Worm (Caenorhabditis elegans) whole organism, L4 larva: Measurements from ENCODE around the gene znf-782.

Source experiments
- F10B5.3 ChIP-seq: sonication (generic microtip); optimal IDR thresholded peaks from 2 replicates; lab custom pipeline; 2016; ENCODE audit warnings: mild to moderate bottlenecking, missing genetic modification characterization, missing compliant biosample characterization
- F26F4.8 ChIP-seq: fragments of 200-800 bp; sonication (Bioruptor generic); conservative IDR thresholded peaks from 2 replicates; pipeline ENCODE4 v1.3.6; 2022; ENCODE audit warnings: missing genetic modification characterization, missing compliant biosample characterization
- F49E8.2 ChIP-seq: sonication (generic microtip); optimal IDR thresholded peaks from 2 replicates; lab custom pipeline; 2016; ENCODE audit warnings: missing compliant biosample characterization, mild to moderate bottlenecking, missing genetic modification characterization, borderline replicate concordance
- R02D3.7 ChIP-seq: fragments of 150-350 bp; sonication (generic microtip); optimal IDR thresholded peaks from 3 replicates; lab custom pipeline; 2014; ENCODE audit warnings: missing biosample characterization, missing genetic modification characterization
- Y48G9A.11 ChIP-seq: fragments of 200-800 bp; sonication (Bioruptor generic); IDR thresholded peaks from 2 replicates; pipeline ENCODE4 v1.3.6; 2022; ENCODE audit warnings: missing genetic modification reagents, missing genetic modification characterization, missing compliant biosample characterization
- Y5F2A.4 ChIP-seq: fragments of 200-800 bp; sonication (Bioruptor generic); optimal IDR thresholded peaks from 2 replicates; lab custom pipeline; 2018; ENCODE audit warnings: mild to moderate bottlenecking, missing genetic modification characterization, missing compliant biosample characterization
- ZK546.5 ChIP-seq, 2 experiments: sonication (generic microtip); optimal IDR thresholded peaks; 2 replicates each; lab custom pipeline; 2017; ENCODE audit warnings: missing biosample characterization in 2 of 2, missing genetic modification characterization in 2 of 2
- aly-2 ChIP-seq: sonication (generic microtip); optimal IDR thresholded peaks from 2 replicates; lab custom pipeline; 2018; ENCODE audit warnings: missing biosample characterization, missing genetic modification characterization
- arid-1 ChIP-seq: fragments of 200-800 bp; sonication (Bioruptor generic); conservative IDR thresholded peaks from 2 replicates; pipeline ENCODE4 v1.3.6; 2022; ENCODE audit warnings: missing genetic modification reagents, missing genetic modification characterization, missing compliant biosample characterization
- ceh-20 ChIP-seq: fragments of 200-800 bp; sonication (Bioruptor generic); IDR thresholded peaks from 2 replicates; pipeline ENCODE4 v1.3.6; 2022; ENCODE audit warnings: missing genetic modification reagents, missing genetic modification characterization, missing compliant biosample characterization
- ceh-28 ChIP-seq: fragments of 150-350 bp; optimal IDR thresholded peaks from 2 replicates; lab custom pipeline; 2014; ENCODE audit warnings: missing biosample characterization, missing genetic modification reagents, missing genetic modification characterization
- ceh-44 ChIP-seq: fragments of 200-800 bp; sonication (Bioruptor generic); IDR thresholded peaks from 2 replicates; pipeline ENCODE4 v1.3.6; 2022; ENCODE audit warnings: missing genetic modification reagents, missing genetic modification characterization, missing compliant biosample characterization
- cey-2 ChIP-seq: sonication (generic microtip); optimal IDR thresholded peaks from 3 replicates; lab custom pipeline; 2017; ENCODE audit warnings: missing genetic modification characterization, mild to moderate bottlenecking, missing compliant biosample characterization, antibody characterized with exemption, borderline replicate concordance; ENCODE audit not compliant: insufficient read depth
- ctbp-1 ChIP-seq: fragments of 200-800 bp; sonication (Bioruptor generic); IDR thresholded peaks from 2 replicates; pipeline ENCODE4 v1.3.6; 2022; ENCODE audit warnings: missing genetic modification reagents, missing genetic modification characterization, missing compliant biosample characterization
- daf-16 ChIP-seq, 3 experiments: sonication (generic microtip); optimal IDR thresholded peaks; 2 replicates each; lab custom pipeline; 2016 to 2017; ENCODE audit warnings: missing genetic modification characterization in 3 of 3, missing genetic modification reagents in 3 of 3, mild to moderate bottlenecking in 2 of 3, missing compliant biosample characterization in 2 of 3, missing biosample characterization in 1 of 3, moderate library complexity in 1 of 3
- daf-8 ChIP-seq: fragments of 200-800 bp; sonication (Bioruptor generic); IDR thresholded peaks from 2 replicates; pipeline ENCODE4 v1.3.6; 2022; ENCODE audit warnings: missing genetic modification characterization, missing compliant biosample characterization
- dmd-6 ChIP-seq: fragments of 200-800 bp; sonication (Bioruptor generic); IDR thresholded peaks from 2 replicates; pipeline ENCODE4 v1.3.6; 2022; ENCODE audit warnings: missing genetic modification reagents, missing genetic modification characterization, missing compliant biosample characterization
- duxl-1 ChIP-seq: sonication (generic microtip); optimal IDR thresholded peaks from 2 replicates; lab custom pipeline; 2016; ENCODE audit warnings: mild to moderate bottlenecking, missing genetic modification characterization, moderate library complexity, missing compliant biosample characterization; ENCODE audit not compliant: poor library complexity
- dve-1 ChIP-seq: sonication (generic microtip); optimal IDR thresholded peaks from 2 replicates; lab custom pipeline; 2017; ENCODE audit warnings: antibody characterized with exemption, mild to moderate bottlenecking, missing genetic modification characterization, missing compliant biosample characterization; ENCODE audit not compliant: insufficient read depth
- fos-1 ChIP-seq: fragments of 150-350 bp; optimal IDR thresholded peaks from 2 replicates; lab custom pipeline; 2014; ENCODE audit warnings: missing biosample characterization, missing genetic modification characterization
- gei-8 ChIP-seq: fragments of 200-800 bp; sonication (Bioruptor generic); optimal IDR thresholded peaks from 2 replicates; lab custom pipeline; 2018; ENCODE audit warnings: mild to moderate bottlenecking, missing genetic modification characterization, missing compliant biosample characterization
- hlh-11 ChIP-seq: fragments of 200-800 bp; sonication (Bioruptor generic); optimal IDR thresholded peaks from 2 replicates; lab custom pipeline; 2018; ENCODE audit warnings: mild to moderate bottlenecking, missing genetic modification characterization, missing compliant biosample characterization
- hlh-30 ChIP-seq: sonication (generic microtip); optimal IDR thresholded peaks from 2 replicates; lab custom pipeline; 2017; ENCODE audit warnings: antibody characterized with exemption, mild to moderate bottlenecking, missing genetic modification characterization, missing compliant biosample characterization; ENCODE audit not compliant: insufficient read depth
- hmg-1.1 ChIP-seq: fragments of 200-800 bp; sonication (Bioruptor generic); IDR thresholded peaks from 2 replicates; pipeline ENCODE4 v1.3.6; 2022; ENCODE audit warnings: missing genetic modification reagents, missing genetic modification characterization, missing compliant biosample characterization
- lin-1 ChIP-seq: fragments of 200-800 bp; sonication (Bioruptor generic); IDR thresholded peaks from 2 replicates; pipeline ENCODE4 v1.3.6; 2022; ENCODE audit warnings: missing genetic modification reagents, missing genetic modification characterization, missing compliant biosample characterization
- lin-13 ChIP-seq: fragments of 150-350 bp; optimal IDR thresholded peaks from 2 replicates; lab custom pipeline; 2014; ENCODE audit warnings: missing biosample characterization, missing genetic modification reagents, missing genetic modification characterization
- lin-29 ChIP-seq: fragments of 200-800 bp; sonication (Bioruptor generic); IDR thresholded peaks from 2 replicates; pipeline ENCODE4 v1.3.6; 2022; ENCODE audit warnings: missing genetic modification reagents, missing genetic modification characterization, missing compliant biosample characterization
- lin-39 ChIP-seq: fragments of 150-350 bp; optimal IDR thresholded peaks from 2 replicates; lab custom pipeline; 2014; ENCODE audit warnings: missing biosample characterization, missing genetic modification reagents, missing genetic modification characterization
- lir-3 ChIP-seq: sonication (generic microtip); optimal IDR thresholded peaks from 2 replicates; lab custom pipeline; 2016; ENCODE audit warnings: mild to moderate bottlenecking, missing genetic modification characterization, missing compliant biosample characterization
- madf-5 ChIP-seq, 2 experiments: fragments of 200-800 bp; sonication (Bioruptor generic); IDR thresholded peaks; 2 replicates each; pipeline ENCODE4 v1.3.6; 2022; ENCODE audit warnings: missing compliant biosample characterization in 2 of 2, missing genetic modification characterization in 2 of 2
- madf-9 ChIP-seq: fragments of 200-800 bp; sonication (Bioruptor generic); conservative IDR thresholded peaks from 2 replicates; pipeline ENCODE4 v1.3.6; 2022; ENCODE audit warnings: missing genetic modification reagents, missing genetic modification characterization, missing compliant biosample characterization
- mdl-1 ChIP-seq, 2 experiments: fragments of 150-350 bp in 1 of 2; sonication (generic microtip) in 1 of 2; optimal IDR thresholded peaks; 2 replicates each; lab custom pipeline; 2014 to 2017; ENCODE audit warnings: missing biosample characterization in 2 of 2, missing genetic modification characterization in 2 of 2
- mdt-29 ChIP-seq: fragments of 200-800 bp; sonication (Bioruptor generic); IDR thresholded peaks from 2 replicates; pipeline ENCODE4 v1.3.6; 2022; ENCODE audit warnings: missing genetic modification reagents, missing genetic modification characterization, missing compliant biosample characterization
- mxl-3 ChIP-seq: fragments of 200-800 bp; sonication (Bioruptor generic); optimal IDR thresholded peaks from 2 replicates; lab custom pipeline; 2018; ENCODE audit warnings: mild to moderate bottlenecking, missing genetic modification characterization, missing compliant biosample characterization
- nhr-102 ChIP-seq: sonication (generic microtip); optimal IDR thresholded peaks from 2 replicates; lab custom pipeline; 2016; ENCODE audit warnings: mild to moderate bottlenecking, missing genetic modification characterization, moderate library complexity, missing compliant biosample characterization
- nhr-28 ChIP-seq: fragments of 150-350 bp; optimal IDR thresholded peaks from 2 replicates; lab custom pipeline; 2014; ENCODE audit warnings: missing biosample characterization, missing genetic modification characterization
- nhr-41 ChIP-seq: fragments of 200-800 bp; sonication (Bioruptor generic); IDR thresholded peaks from 2 replicates; pipeline ENCODE4 v1.3.6; 2022; ENCODE audit warnings: missing genetic modification reagents, missing genetic modification characterization, missing compliant biosample characterization
- nhr-48 ChIP-seq: sonication (generic microtip); optimal IDR thresholded peaks from 2 replicates; lab custom pipeline; 2016; ENCODE audit warnings: mild to moderate bottlenecking, missing genetic modification characterization, missing compliant biosample characterization
- nhr-76 ChIP-seq: fragments of 150-350 bp; optimal IDR thresholded peaks from 2 replicates; lab custom pipeline; 2014; ENCODE audit warnings: missing biosample characterization, missing genetic modification characterization
- php-3 ChIP-seq: fragments of 200-800 bp; sonication (Bioruptor generic); IDR thresholded peaks from 2 replicates; pipeline ENCODE4 v1.3.6; 2022; ENCODE audit warnings: missing genetic modification reagents, missing genetic modification characterization, missing compliant biosample characterization
- pqm-1 ChIP-seq: sonication (generic microtip); optimal IDR thresholded peaks from 2 replicates; lab custom pipeline; 2017; ENCODE audit warnings: missing biosample characterization, missing genetic modification characterization
- rbr-2 ChIP-seq: sonication (generic microtip); optimal IDR thresholded peaks from 2 replicates; lab custom pipeline; 2016; ENCODE audit warnings: missing genotype, missing genetic modification characterization, missing compliant biosample characterization
- saeg-2 ChIP-seq: fragments of 200-800 bp; sonication (Bioruptor generic); IDR thresholded peaks from 2 replicates; pipeline ENCODE4 v1.3.6; 2022; ENCODE audit warnings: missing genetic modification reagents, missing genetic modification characterization, missing compliant biosample characterization
- set-16 ChIP-seq: fragments of 200-800 bp; sonication (Bioruptor generic); IDR thresholded peaks from 2 replicates; pipeline ENCODE4 v1.3.6; 2022; ENCODE audit warnings: missing genetic modification reagents, missing genetic modification characterization, missing compliant biosample characterization
- tag-97 ChIP-seq: fragments of 200-800 bp; sonication (Bioruptor generic); IDR thresholded peaks from 2 replicates; pipeline ENCODE4 v1.3.6; 2022; ENCODE audit warnings: missing genetic modification characterization, missing compliant biosample characterization
- unc-39 ChIP-seq: sonication (generic microtip); optimal IDR thresholded peaks from 2 replicates; lab custom pipeline; 2017; ENCODE audit warnings: missing biosample characterization, missing genetic modification characterization
- zag-1 ChIP-seq: fragments of 150-350 bp; optimal IDR thresholded peaks from 2 replicates; lab custom pipeline; 2014; ENCODE audit warnings: missing biosample characterization, missing genetic modification characterization
- zfp-3 ChIP-seq: fragments of 200-800 bp; sonication (Bioruptor generic); conservative IDR thresholded peaks from 2 replicates; pipeline ENCODE4 v1.3.6; 2022; ENCODE audit warnings: missing genetic modification reagents, missing genetic modification characterization, missing compliant biosample characterization
- ztf-11 ChIP-seq: fragments of 150-350 bp; optimal IDR thresholded peaks from 2 replicates; lab custom pipeline; 2014; ENCODE audit warnings: missing biosample characterization, missing genetic modification characterization
- ztf-7 ChIP-seq: fragments of 150-350 bp; optimal IDR thresholded peaks from 2 replicates; lab custom pipeline; 2014; ENCODE audit warnings: missing biosample characterization, missing genetic modification characterization

Gene znf-782

DNA sequence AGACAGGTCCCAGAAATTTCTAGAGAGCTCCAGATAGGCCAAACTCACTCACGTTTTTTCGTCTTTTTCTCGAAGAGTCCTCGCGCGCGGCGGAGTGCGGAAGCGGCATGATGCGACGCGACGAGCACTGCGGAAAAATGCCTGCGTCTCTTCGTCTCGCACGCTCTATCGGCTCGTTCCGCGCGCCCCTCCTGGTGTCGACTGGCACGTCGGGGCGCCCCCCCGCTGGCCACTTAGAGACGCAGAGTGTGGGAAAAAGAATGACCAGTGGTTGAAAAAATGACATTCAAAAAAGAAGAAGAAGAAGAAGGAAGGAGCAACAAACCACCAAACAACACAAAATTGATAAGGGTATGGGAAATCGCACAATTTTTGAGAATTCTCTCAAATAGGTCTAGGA is at the start of gene znf-782:
Gene znf-782 (minus strand): TSS at position 96 of the 400 bp plus-strand sequence.
- TF ChIP-seq hmg-1.1 (GFP tag; lab: Robert Waterston, UW): peak; percentile 82
- peak; percentile 53 for TF ChIP-seq dve-1 (tag; lab: Kevin White, UChicago)
- no peak for TF ChIP-seq zfp-3
- TF ChIP-seq nhr-41 (GFP tag; lab: Robert Waterston, UW): 0 out of 2 replicates have a peak, but pooled peaks have one; percentile 27
- no peak for TF ChIP-seq madf-5 (GFP tag; IDR thresholded peaks at IDR 0.05; lab: Robert Waterston, UW)
- peak; percentile 47 for TF ChIP-seq pqm-1
- 0 out of 2 replicates have a peak, but pooled peaks have one; percentile 6 for TF ChIP-seq lin-29 (GFP tag; lab: Robert Waterston, UW)
- peak; percentile 67 for TF ChIP-seq saeg-2
- no peak for TF ChIP-seq F26F4.8
- TF ChIP-seq nhr-28 (tag; lab: Kevin White, UChicago): peak; percentile 52
- no peak for TF ChIP-seq Y5F2A.4 (GFP tag; lab: Kevin White, UChicago)
- no peak for TF ChIP-seq lir-3 (tag; lab: Kevin White, UChicago)
- TF ChIP-seq mdt-29 (GFP tag; lab: Robert Waterston, UW): no peak
- TF ChIP-seq dmd-6 (GFP tag; lab: Robert Waterston, UW): peak; percentile 41; the same call in 1 of the 2 replicates
- TF ChIP-seq ZK546.5 (tag; optimal IDR thresholded peaks at IDR 0.05; lab: Kevin White, UChicago): no peak
- 0 out of 2 replicates have a peak, but pooled peaks have one; percentile 33 for TF ChIP-seq tag-97
- no peak for TF ChIP-seq F49E8.2
- TF ChIP-seq nhr-76 (tag; lab: Kevin White, UChicago): no peak
- no peak for TF ChIP-seq ceh-20
- TF ChIP-seq mxl-3: peak; percentile 8
- no peak for TF ChIP-seq ztf-11
- peak; percentile 65 for TF ChIP-seq nhr-48
- TF ChIP-seq mdl-1 (tag; optimal IDR thresholded peaks at IDR 0.05; lab: Kevin White, UChicago): peak; percentile 11 to 56
- TF ChIP-seq hlh-11 (tag; lab: Kevin White, UChicago): peak; percentile 95
- TF ChIP-seq Y48G9A.11 (GFP tag; lab: Robert Waterston, UW): no peak
- TF ChIP-seq rbr-2 (tag; lab: Kevin White, UChicago): peak; percentile 35
- TF ChIP-seq duxl-1 (tag; lab: Kevin White, UChicago): no peak
- TF ChIP-seq gei-8 (GFP tag; lab: Kevin White, UChicago): no peak
- TF ChIP-seq nhr-102: peak; percentile 35
- TF ChIP-seq madf-9 (GFP tag; lab: Robert Waterston, UW): peak; percentile 95
- peak; percentile 51; the same call in 1 of the 2 replicates for TF ChIP-seq lin-1 (GFP tag; lab: Robert Waterston, UW)
- TF ChIP-seq ctbp-1: peak; percentile 65
- TF ChIP-seq hlh-30 (tag; lab: Kevin White, UChicago): peak; percentile 62
- TF ChIP-seq fos-1 (tag; lab: Kevin White, UChicago): no peak
- no peak for TF ChIP-seq lin-39
- TF ChIP-seq daf-16 (GFP tag; optimal IDR thresholded peaks at IDR 0.05; lab: Kevin White, UChicago): peak in 1 of 2 experiments; percentile 43
- TF ChIP-seq daf-16 (tag; optimal IDR thresholded peaks at IDR 0.05; lab: Kevin White, UChicago): peak; percentile 57
- no peak for TF ChIP-seq ceh-28 (tag; lab: Kevin White, UChicago)
- no peak for TF ChIP-seq ceh-44 (GFP tag; lab: Robert Waterston, UW)
- TF ChIP-seq zag-1 (tag; lab: Kevin White, UChicago): no peak
- TF ChIP-seq php-3 (GFP tag; lab: Robert Waterston, UW): peak; percentile 67
- TF ChIP-seq set-16 (GFP tag; lab: Robert Waterston, UW): peak; percentile 99
- no peak for TF ChIP-seq daf-8 (GFP tag; lab: Robert Waterston, UW)
- TF ChIP-seq arid-1 (GFP tag; lab: Robert Waterston, UW): peak; percentile 65
- TF ChIP-seq R02D3.7 (tag; lab: Kevin White, UChicago): no peak
- no peak for TF ChIP-seq F10B5.3
- no peak for TF ChIP-seq lin-13 (GFP tag; lab: Kevin White, UChicago)
- no peak for TF ChIP-seq cey-2 (tag; lab: Kevin White, UChicago)
- TF ChIP-seq unc-39 (tag; lab: Kevin White, UChicago): no peak
- TF ChIP-seq aly-2 (tag; lab: Kevin White, UChicago): no peak
- no peak for TF ChIP-seq ztf-7 (tag; lab: Kevin White, UChicago)
